Fruit fly (Drosophila melanogaster): ENCODE data around the gene CG12426.

The CG12426 gene

DNA sequence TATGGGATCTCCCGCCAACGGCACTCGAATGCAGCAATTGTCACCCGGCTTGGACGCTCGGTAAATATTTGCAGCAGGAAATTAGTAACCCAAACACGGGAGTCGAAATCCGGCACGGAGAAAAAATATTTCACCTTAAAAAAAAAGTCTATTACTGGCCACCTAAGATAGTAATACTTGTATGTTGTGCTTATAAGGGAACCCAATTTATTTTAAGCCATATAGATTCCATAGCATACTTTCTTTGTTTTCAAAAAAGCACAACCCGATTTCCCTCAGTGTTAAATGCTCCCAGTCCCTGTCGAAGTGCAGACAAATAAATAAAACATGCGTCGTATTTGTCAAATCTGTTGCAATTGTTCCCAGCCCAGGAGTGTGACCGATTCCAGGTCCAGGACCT, 46.0 kb downstream of the CG12426 start (continued):
- TF ChIP-seq CTCF (GFP tag; optimal IDR thresholded peaks at IDR 0.05) (no peak), Hand (GFP tag; optimal IDR thresholded peaks at IDR 0.05) (no peak), CG11695 (GFP tag; IDR thresholded peaks at IDR 0.05) (no peak), CG4730 (GFP tag; IDR thresholded peaks at IDR 0.05) (0 out of 2 replicates have a peak, but pooled peaks have one; percentile 11), CG18599 (GFP tag; optimal IDR thresholded peaks at IDR 0.05) (no peak), amos (GFP tag; IDR thresholded peaks at IDR 0.05; ENCODE audit: partially characterized antibody) (no peak), CG9727 (GFP tag; optimal IDR thresholded peaks at IDR 0.05) (peak; percentile 57), usp (GFP tag; optimal IDR thresholded peaks at IDR 0.05) (no peak), Hmr (GFP tag; optimal IDR thresholded peaks at IDR 0.05) (no peak), h (optimal IDR thresholded peaks at IDR 0.05) (no peak), CG12155 (GFP tag; optimal IDR thresholded peaks at IDR 0.05) (no peak), CoRest (tag; optimal IDR thresholded peaks at IDR 0.05) (peak; percentile 31), Sry-β (GFP tag; optimal IDR thresholded peaks at IDR 0.05) (no peak), chm (GFP tag; IDR thresholded peaks at IDR 0.05) (peak; percentile 62; the same call in 1 of the 2 replicates), grn (GFP tag; optimal IDR thresholded peaks at IDR 0.05) (no peak), Nf-YB (GFP tag; optimal IDR thresholded peaks at IDR 0.05) (no peak), Hr78 (GFP tag; optimal IDR thresholded peaks at IDR 0.05) (no peak), CG4707 (GFP tag; optimal IDR thresholded peaks at IDR 0.05) (no peak), Dfd (GFP tag; optimal IDR thresholded peaks at IDR 0.05) (no peak), dpn (GFP tag; optimal IDR thresholded peaks at IDR 0.05) (no peak), Sox100B (GFP tag; optimal IDR thresholded peaks at IDR 0.05) (no peak), CG15479 (GFP tag; optimal IDR thresholded peaks at IDR 0.05) (no peak), CG10565 (GFP tag; optimal IDR thresholded peaks at IDR 0.05) (no peak), Mes4 (GFP tag; optimal IDR thresholded peaks at IDR 0.05) (peak; percentile 22), maf-S (GFP tag; optimal IDR thresholded peaks at IDR 0.05) (no peak), dmrt11E (tag; optimal IDR thresholded peaks at IDR 0.05) (peak; percentile 83), Hr51 (GFP tag; optimal IDR thresholded peaks at IDR 0.05) (no peak), lmd (GFP tag; IDR thresholded peaks at IDR 0.05) (peak; percentile 40; the same call in 1 of the 2 replicates), sc (optimal IDR thresholded peaks at IDR 0.05) (no peak), sc (GFP tag; optimal IDR thresholded peaks at IDR 0.05) (no peak), crp (GFP tag; optimal IDR thresholded peaks at IDR 0.05) (no peak), Sox102F (GFP tag; optimal IDR thresholded peaks at IDR 0.05) (no peak), run (tag; optimal IDR thresholded peaks at IDR 0.05) (no peak), kay (GFP tag; optimal IDR thresholded peaks at IDR 0.05) (no peak), Neu2 (GFP tag; optimal IDR thresholded peaks at IDR 0.05; ENCODE audit: borderline replicate concordance) (no peak), phol (tag; optimal IDR thresholded peaks at IDR 0.05) (peak; percentile 37), D19B (GFP tag; optimal IDR thresholded peaks at IDR 0.05) (no peak), chinmo (GFP tag; IDR thresholded peaks at IDR 0.05; ENCODE audit: partially characterized antibody) (no peak), CG13424 (tag; optimal IDR thresholded peaks at IDR 0.05) (peak; percentile 4), NC2α (GFP tag; optimal IDR thresholded peaks at IDR 0.05) (no peak), CG10979 (tag; optimal IDR thresholded peaks at IDR 0.05) (peak; percentile 80), CG17328 (GFP tag; IDR thresholded peaks at IDR 0.05) (peak; percentile 63), Deaf1 (tag; optimal IDR thresholded peaks at IDR 0.05) (no peak), pros (GFP tag; optimal IDR thresholded peaks at IDR 0.05) (peak; percentile 44), CG5953 (GFP tag; IDR thresholded peaks at IDR 0.05) (no peak), Hr3 (GFP tag; optimal IDR thresholded peaks at IDR 0.05) (no peak), inv (GFP tag; IDR thresholded peaks at IDR 0.05; ENCODE audit: partially characterized antibody) (no peak), salm (tag; optimal IDR thresholded peaks at IDR 0.05) (no peak), Usf (GFP tag; optimal IDR thresholded peaks at IDR 0.05) (peak; percentile 30), so (GFP tag; IDR thresholded peaks at IDR 0.05) (no peak), ab (GFP tag; optimal IDR thresholded peaks at IDR 0.05) (no peak)

All from whole organism, embryonic.